Worm (Caenorhabditis elegans) whole organism, mixed stage, embryonic: ENCODE data around the gene fbxb-43.

Experiments used
- M03D4.4 ChIP-seq: sonication (generic microtip); optimal IDR thresholded peaks from 2 replicates; lab custom pipeline; 2017; ENCODE audit warnings: mild to moderate bottlenecking, missing genetic modification characterization, missing compliant biosample characterization
- bed-3 ChIP-seq: fragments of 200-800 bp; sonication (Bioruptor generic); optimal IDR thresholded peaks from 3 replicates; lab custom pipeline; 2018; ENCODE audit warnings: mild to moderate bottlenecking, missing genetic modification characterization, moderate library complexity, missing compliant biosample characterization
- blmp-1 ChIP-seq: fragments of 150-350 bp; optimal IDR thresholded peaks from 2 replicates; lab custom pipeline; 2014; ENCODE audit warnings: missing biosample characterization, missing genetic modification characterization
- ceh-39 ChIP-seq: fragments of 150-350 bp; optimal IDR thresholded peaks from 2 replicates; lab custom pipeline; 2014; ENCODE audit warnings: missing biosample characterization, missing genetic modification characterization
- ceh-43 ChIP-seq: fragments of 200-800 bp; sonication (Bioruptor generic); optimal IDR thresholded peaks from 2 replicates; lab custom pipeline; 2018; ENCODE audit warnings: mild to moderate bottlenecking, missing genetic modification characterization, moderate library complexity, missing compliant biosample characterization
- ceh-83 ChIP-seq: fragments of 200-800 bp; sonication (Bioruptor generic); optimal IDR thresholded peaks from 2 replicates; lab custom pipeline; 2018; ENCODE audit warnings: mild to moderate bottlenecking, missing genetic modification characterization, missing compliant biosample characterization
- ces-1 ChIP-seq: fragments of 150-350 bp; optimal IDR thresholded peaks from 2 replicates; lab custom pipeline; 2014; ENCODE audit warnings: missing biosample characterization, missing genetic modification reagents, missing genetic modification characterization
- cnd-1 ChIP-seq: fragments of 200-800 bp; sonication (Bioruptor generic); optimal IDR thresholded peaks from 2 replicates; lab custom pipeline; 2018; ENCODE audit warnings: mild to moderate bottlenecking, missing genetic modification characterization, missing compliant biosample characterization
- drap-1 ChIP-seq: fragments of 200-800 bp; sonication (Bioruptor generic); optimal IDR thresholded peaks from 3 replicates; lab custom pipeline; 2018; ENCODE audit warnings: mild to moderate bottlenecking, missing genetic modification characterization, missing compliant biosample characterization
- elt-1 ChIP-seq: sonication (generic microtip); optimal IDR thresholded peaks from 2 replicates; lab custom pipeline; 2017; ENCODE audit warnings: missing genetic modification characterization, mild to moderate bottlenecking, missing compliant biosample characterization, antibody characterized with exemption, moderate library complexity, borderline replicate concordance; ENCODE audit not compliant: insufficient read depth
- elt-3 ChIP-seq: fragments of 150-350 bp; optimal IDR thresholded peaks from 2 replicates; lab custom pipeline; 2014; ENCODE audit warnings: missing biosample characterization, missing genetic modification characterization
- flh-1 ChIP-seq: fragments of 200-800 bp; sonication (Bioruptor generic); optimal IDR thresholded peaks from 2 replicates; lab custom pipeline; 2018; ENCODE audit warnings: mild to moderate bottlenecking, missing genetic modification characterization, moderate library complexity, missing compliant biosample characterization
- ham-2 ChIP-seq: fragments of 200-800 bp; sonication (Bioruptor generic); optimal IDR thresholded peaks from 2 replicates; lab custom pipeline; 2018; ENCODE audit warnings: mild to moderate bottlenecking, missing genetic modification characterization, missing compliant biosample characterization
- hlh-1 ChIP-seq: fragments of 150-350 bp; optimal IDR thresholded peaks from 2 replicates; lab custom pipeline; 2014; ENCODE audit warnings: missing biosample characterization, missing genetic modification reagents, missing genetic modification characterization
- lin-13 ChIP-seq: fragments of 150-350 bp; optimal IDR thresholded peaks from 2 replicates; lab custom pipeline; 2014; ENCODE audit warnings: missing biosample characterization, missing genetic modification characterization
- lin-32 ChIP-seq: fragments of 200-800 bp; sonication (Bioruptor generic); optimal IDR thresholded peaks from 2 replicates; lab custom pipeline; 2018; ENCODE audit warnings: mild to moderate bottlenecking, missing genetic modification characterization, missing compliant biosample characterization
- mab-5 ChIP-seq: fragments of 150-350 bp; optimal IDR thresholded peaks from 2 replicates; lab custom pipeline; 2014; ENCODE audit warnings: missing biosample characterization, missing genetic modification characterization
- mep-1 ChIP-seq: fragments of 150-350 bp; optimal IDR thresholded peaks from 2 replicates; lab custom pipeline; 2017; ENCODE audit warnings: missing biosample characterization, missing genetic modification reagents, missing genetic modification characterization, inconsistent platforms
- nhr-12 ChIP-seq: fragments of 150-350 bp; optimal IDR thresholded peaks from 2 replicates; lab custom pipeline; 2014; ENCODE audit warnings: missing biosample characterization, missing genetic modification characterization
- nhr-2 ChIP-seq: fragments of 150-350 bp; optimal IDR thresholded peaks from 2 replicates; lab custom pipeline; 2014; ENCODE audit warnings: missing biosample characterization, missing genetic modification characterization
- nhr-237 ChIP-seq: fragments of 150-350 bp; optimal IDR thresholded peaks from 2 replicates; lab custom pipeline; 2014; ENCODE audit warnings: missing biosample characterization, missing genetic modification characterization
- nhr-28 ChIP-seq: fragments of 150-350 bp; optimal IDR thresholded peaks from 2 replicates; lab custom pipeline; 2014; ENCODE audit warnings: missing biosample characterization, missing genetic modification characterization
- nhr-76 ChIP-seq: sonication (generic microtip); optimal IDR thresholded peaks from 2 replicates; lab custom pipeline; 2017; ENCODE audit warnings: missing biosample characterization, missing genetic modification characterization
- pha-4 ChIP-seq: fragments of 150-350 bp; optimal IDR thresholded peaks from 2 replicates; lab custom pipeline; 2018; ENCODE audit warnings: missing biosample characterization, missing genetic modification reagents, missing genetic modification characterization
- sem-2 ChIP-seq: fragments of 200-800 bp; sonication (Bioruptor generic); optimal IDR thresholded peaks from 2 replicates; lab custom pipeline; 2018; ENCODE audit warnings: mild to moderate bottlenecking, missing genetic modification characterization, missing compliant biosample characterization
- snpc-4 ChIP-seq: fragments of 150-350 bp; optimal IDR thresholded peaks from 2 replicates; lab custom pipeline; 2014; ENCODE audit warnings: missing biosample characterization, missing genetic modification characterization
- sptf-1 ChIP-seq: sonication (generic microtip); optimal IDR thresholded peaks from 2 replicates; lab custom pipeline; 2017; ENCODE audit warnings: mild to moderate bottlenecking, missing genetic modification characterization, moderate library complexity, missing compliant biosample characterization
- tbx-8 ChIP-seq: fragments of 200-800 bp; sonication (Bioruptor generic); optimal IDR thresholded peaks from 2 replicates; lab custom pipeline; 2018; ENCODE audit warnings: mild to moderate bottlenecking, missing genetic modification characterization, moderate library complexity, missing compliant biosample characterization
- unc-120 ChIP-seq: sonication (generic microtip); optimal IDR thresholded peaks from 2 replicates; lab custom pipeline; 2017; ENCODE audit warnings: missing genetic modification characterization, missing compliant biosample characterization; ENCODE audit not compliant: poor library complexity, severe bottlenecking
- unc-39 ChIP-seq: fragments of 150-350 bp; optimal IDR thresholded peaks from 2 replicates; lab custom pipeline; 2014; ENCODE audit warnings: missing biosample characterization, missing genetic modification characterization
- unc-62 ChIP-seq: fragments of 150-350 bp; optimal IDR thresholded peaks from 2 replicates; lab custom pipeline; 2014; ENCODE audit warnings: missing biosample characterization, missing genetic modification reagents, missing genetic modification characterization
- zip-8 ChIP-seq: fragments of 150-350 bp; optimal IDR thresholded peaks from 2 replicates; lab custom pipeline; 2014; ENCODE audit warnings: missing biosample characterization, missing genetic modification characterization
- ztf-11 ChIP-seq: fragments of 150-350 bp; optimal IDR thresholded peaks from 2 replicates; lab custom pipeline; 2014; ENCODE audit warnings: missing biosample characterization, missing genetic modification characterization

fbxb-43 gene

DNA sequence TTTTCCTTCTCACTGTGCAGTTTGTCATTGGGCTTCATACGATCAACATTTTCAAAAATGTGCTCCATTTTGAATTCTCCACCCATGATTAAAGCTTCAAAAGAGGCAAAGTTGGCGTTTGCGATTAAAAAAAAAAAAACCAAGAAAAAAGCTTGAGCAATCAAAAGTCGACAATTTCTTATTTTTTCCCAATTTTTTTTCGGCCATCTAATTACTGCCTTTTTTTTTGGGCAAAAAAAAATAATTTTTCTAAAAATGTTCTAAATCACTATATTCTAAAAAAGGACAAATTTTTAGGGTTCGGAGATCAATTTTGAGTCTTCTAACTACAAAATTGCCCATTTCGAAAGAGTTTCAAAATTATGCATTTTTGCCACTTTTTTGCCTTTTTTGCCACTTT, 40.0 kb downstream of the fbxb-43 start, which contains the start of gene K05F6.10:
Gene K05F6.10, minus strand, starts transcription at position 101 of the 400 bp plus-strand sequence.
- TF ChIP-seq unc-39 (tag; lab: Kevin White, UChicago) (no peak), ztf-11 (tag; lab: Kevin White, UChicago) (no peak), tbx-8 (GFP tag; lab: Kevin White, UChicago) (no peak), lin-32 (GFP tag; lab: Kevin White, UChicago) (no peak), nhr-237 (tag; lab: Kevin White, UChicago) (no peak), hlh-1 (tag; lab: Kevin White, UChicago) (no peak), bed-3 (GFP tag; lab: Kevin White, UChicago) (no peak), nhr-28 (tag; lab: Kevin White, UChicago) (no peak), ces-1 (GFP tag; lab: Kevin White, UChicago) (no peak), mab-5 (tag; lab: Kevin White, UChicago) (no peak), unc-62 (GFP tag; lab: Kevin White, UChicago) (no peak), blmp-1 (no peak), ham-2 (GFP tag; lab: Kevin White, UChicago) (no peak), cnd-1 (tag; lab: Kevin White, UChicago) (no peak), nhr-2 (tag; lab: Kevin White, UChicago) (no peak), pha-4 (no peak), sptf-1 (no peak), ceh-43 (GFP tag; lab: Kevin White, UChicago) (no peak), snpc-4 (tag; lab: Kevin White, UChicago) (no peak)

DNA sequence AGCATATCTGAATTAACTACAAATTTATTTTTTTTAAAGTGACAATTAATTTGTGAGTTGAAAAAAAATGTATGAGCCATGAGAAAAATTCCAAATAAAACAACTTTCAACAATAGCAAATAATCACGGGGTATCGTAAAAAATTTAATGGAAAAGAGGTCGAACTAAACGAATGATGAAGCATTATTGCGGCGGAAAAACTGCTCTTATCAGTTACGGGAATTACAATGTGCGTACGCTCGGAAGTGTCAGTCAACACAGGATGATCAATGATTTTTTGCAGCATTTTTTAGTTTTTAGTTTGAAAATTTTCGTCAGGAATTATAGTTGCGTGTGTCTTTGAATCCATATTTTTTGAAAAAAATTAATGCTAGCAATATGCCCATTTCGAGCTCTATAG, 40.7 kb downstream of the fbxb-43 start:
- TF ChIP-seq cnd-1 (tag; lab: Kevin White, UChicago): no peak
- no peak for TF ChIP-seq ham-2 (GFP tag; lab: Kevin White, UChicago)
- TF ChIP-seq nhr-2 (tag; lab: Kevin White, UChicago): no peak
- no peak for TF ChIP-seq ztf-11 (tag; lab: Kevin White, UChicago)
- no peak for TF ChIP-seq elt-3
- TF ChIP-seq blmp-1: no peak
- no peak for TF ChIP-seq flh-1 (GFP tag; lab: Kevin White, UChicago)
- no peak for TF ChIP-seq ceh-83 (GFP tag; lab: Kevin White, UChicago)
- no peak for TF ChIP-seq nhr-237 (tag; lab: Kevin White, UChicago)
- TF ChIP-seq elt-1 (tag; lab: Kevin White, UChicago): no peak
- no peak for TF ChIP-seq bed-3 (GFP tag; lab: Kevin White, UChicago)
- no peak for TF ChIP-seq nhr-76 (tag; lab: Kevin White, UChicago)
- TF ChIP-seq unc-39 (tag; lab: Kevin White, UChicago): no peak
- no peak for TF ChIP-seq drap-1 (GFP tag; lab: Kevin White, UChicago)
- no peak for TF ChIP-seq lin-13
- no peak for TF ChIP-seq ces-1 (GFP tag; lab: Kevin White, UChicago)
- no peak for TF ChIP-seq zip-8 (tag; lab: Kevin White, UChicago)
- no peak for TF ChIP-seq mep-1
- no peak for TF ChIP-seq ceh-39 (tag; lab: Kevin White, UChicago)

DNA sequence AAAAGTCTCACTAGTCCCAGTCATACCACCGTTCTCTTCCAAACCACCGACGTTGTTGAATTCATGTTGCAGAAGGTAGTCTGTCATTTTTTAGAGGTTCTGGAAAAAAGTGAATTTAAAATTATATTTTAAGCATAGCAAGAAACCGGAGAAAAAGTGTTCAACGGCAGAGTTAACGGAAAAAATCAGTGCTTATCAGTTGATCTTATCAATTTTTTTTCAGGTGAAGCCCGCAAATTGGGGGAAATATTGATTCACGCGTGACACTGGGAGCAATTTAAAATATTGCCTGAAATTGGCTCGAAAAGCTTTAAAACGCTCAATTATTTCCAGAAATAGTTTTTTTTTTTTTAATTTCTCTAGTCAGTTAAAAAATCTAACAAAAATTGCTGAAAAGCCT, 43.9 kb downstream of the fbxb-43 start, which contains the start of gene math-38:
Gene math-38, minus strand, starts transcription at position 101 of the 400 bp plus-strand sequence.
- TF ChIP-seq pha-4 (no peak), sem-2 (GFP tag; lab: Kevin White, UChicago) (no peak), drap-1 (GFP tag; lab: Kevin White, UChicago) (no peak), cnd-1 (tag; lab: Kevin White, UChicago) (no peak), elt-1 (tag; lab: Kevin White, UChicago) (no peak), M03D4.4 (tag; lab: Kevin White, UChicago) (no peak), ceh-83 (GFP tag; lab: Kevin White, UChicago) (no peak), unc-120 (tag; lab: Kevin White, UChicago) (no peak), nhr-237 (tag; lab: Kevin White, UChicago) (no peak), snpc-4 (tag; lab: Kevin White, UChicago) (no peak), bed-3 (GFP tag; lab: Kevin White, UChicago) (no peak)
- TF ChIP-seq, all 35 proteins: peak for 0

DNA sequence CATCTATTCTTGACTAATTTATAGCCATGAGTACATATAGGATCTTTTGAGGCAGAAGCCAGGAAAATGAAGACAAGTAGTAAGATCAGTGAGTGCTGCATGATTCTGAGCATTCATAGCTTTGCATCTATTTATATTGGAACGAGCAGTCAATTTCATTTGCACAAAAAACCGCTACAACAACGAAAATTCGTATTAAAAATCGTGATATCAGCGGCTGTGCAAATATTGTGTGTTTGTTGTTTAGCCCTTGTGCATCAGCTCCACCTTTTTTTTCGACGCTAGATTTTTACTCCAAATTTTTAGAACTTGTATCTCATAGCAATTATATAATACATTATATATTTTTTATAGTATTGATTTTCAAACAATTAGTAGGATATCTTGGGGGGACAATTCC, 48.1 kb downstream of the fbxb-43 start, which contains the start of gene clec-21:
Gene clec-21, minus strand, starts transcription at position 101 of the 400 bp plus-strand sequence.
- TF ChIP-seq nhr-76 (tag; lab: Kevin White, UChicago) (no peak), nhr-12 (tag; lab: Kevin White, UChicago) (no peak), elt-1 (tag; lab: Kevin White, UChicago) (no peak), unc-62 (GFP tag; lab: Kevin White, UChicago) (no peak), unc-120 (tag; lab: Kevin White, UChicago) (no peak), zip-8 (tag; lab: Kevin White, UChicago) (no peak), mab-5 (tag; lab: Kevin White, UChicago) (no peak), ceh-39 (tag; lab: Kevin White, UChicago) (no peak), sptf-1 (no peak), mep-1 (no peak), ces-1 (GFP tag; lab: Kevin White, UChicago) (no peak), lin-13 (no peak), unc-39 (tag; lab: Kevin White, UChicago) (no peak), cnd-1 (tag; lab: Kevin White, UChicago) (no peak), flh-1 (GFP tag; lab: Kevin White, UChicago) (no peak)
